Fruit fly (Drosophila melanogaster) whole organism, embryonic: Measurements from ENCODE around the gene CG7248.

Experiments used
- ATbp ChIP-seq: fragments of 200-800 bp; sonication (Bioruptor generic); optimal IDR thresholded peaks from 2 replicates; lab custom pipeline; 2017; ENCODE audit warnings: missing biosample characterization, mild to moderate bottlenecking, missing genetic modification characterization, missing genetic modification reagents
- Aef1 ChIP-seq: fragments of 200-800 bp; sonication (Bioruptor generic); IDR thresholded peaks from 3 replicates; pipeline ENCODE4 v1.3.6; 2022; ENCODE audit warnings: missing biosample characterization, missing genetic modification characterization
- B-H1 ChIP-seq: fragments of 200-800 bp; sonication (Bioruptor generic); IDR thresholded peaks from 3 replicates; pipeline ENCODE4 v1.3.6; 2022; ENCODE audit warnings: missing biosample characterization, missing genetic modification characterization
- CG10209 ChIP-seq: fragments of 200-800 bp; sonication (Bioruptor generic); optimal IDR thresholded peaks from 3 replicates; lab custom pipeline; 2017; ENCODE audit warnings: missing biosample characterization, mild to moderate bottlenecking, missing genetic modification characterization, missing genetic modification reagents
- CG1024 ChIP-seq: fragments of 200-800 bp; sonication (Bioruptor generic); IDR thresholded peaks from 2 replicates; pipeline ENCODE4 v1.3.6; 2022; ENCODE audit warnings: missing biosample characterization, missing genetic modification characterization
- CG11695 ChIP-seq: fragments of 200-800 bp; sonication (Bioruptor generic); IDR thresholded peaks from 3 replicates; pipeline ENCODE4 v1.3.6; 2022; ENCODE audit warnings: missing biosample characterization, missing genetic modification characterization
- CG12744 ChIP-seq: fragments of 200-800 bp; sonication (Bioruptor generic); optimal IDR thresholded peaks from 2 replicates; lab custom pipeline; 2016; ENCODE audit warnings: missing biosample characterization, missing genetic modification characterization
- CG13424 ChIP-seq: fragments of 200-800 bp; sonication (Bioruptor generic); optimal IDR thresholded peaks from 2 replicates; lab custom pipeline; 2019; ENCODE audit warnings: missing biosample characterization, mild to moderate bottlenecking, missing genetic modification characterization, moderate library complexity
- CG14710 ChIP-seq: fragments of 200-800 bp; sonication (Bioruptor generic); optimal IDR thresholded peaks from 3 replicates; lab custom pipeline; 2019; ENCODE audit warnings: missing biosample characterization, mild to moderate bottlenecking, missing genetic modification characterization, moderate library complexity
- CG15073 ChIP-seq: fragments of 200-800 bp; sonication (Bioruptor generic); optimal IDR thresholded peaks from 2 replicates; lab custom pipeline; 2016; ENCODE audit warnings: missing biosample characterization, missing genetic modification characterization
- CG15269 ChIP-seq: fragments of 200-800 bp; sonication (Bioruptor generic); optimal IDR thresholded peaks from 2 replicates; lab custom pipeline; 2018; ENCODE audit warnings: missing biosample characterization, mild to moderate bottlenecking, missing genetic modification characterization, moderate library complexity
- CG15514 ChIP-seq: fragments of 200-800 bp; sonication (Bioruptor generic); optimal IDR thresholded peaks from 3 replicates; lab custom pipeline; 2017; ENCODE audit warnings: missing biosample characterization, missing genetic modification characterization, mild to moderate bottlenecking, moderate library complexity, missing genetic modification reagents
- CG1603 ChIP-seq: fragments of 200-800 bp; sonication (Bioruptor generic); optimal IDR thresholded peaks from 2 replicates; lab custom pipeline; 2019; ENCODE audit warnings: missing biosample characterization, mild to moderate bottlenecking, missing genetic modification characterization, moderate library complexity
- CG16779 ChIP-seq: fragments of 200-800 bp; sonication (Bioruptor generic); IDR thresholded peaks from 2 replicates; pipeline ENCODE4 v1.3.6; 2022; ENCODE audit warnings: missing biosample characterization, missing genetic modification characterization
- CG16815 ChIP-seq: fragments of 200-800 bp; sonication (Bioruptor generic); optimal IDR thresholded peaks from 3 replicates; lab custom pipeline; 2017; ENCODE audit warnings: missing biosample characterization, mild to moderate bottlenecking, missing genetic modification characterization
- CG17328 ChIP-seq: fragments of 200-800 bp; sonication (Bioruptor generic); IDR thresholded peaks from 2 replicates; pipeline ENCODE4 v1.3.6; 2022; ENCODE audit warnings: missing biosample characterization, missing genetic modification characterization
- CG1792 ChIP-seq: fragments of 200-800 bp; sonication (Bioruptor generic); optimal IDR thresholded peaks from 2 replicates; lab custom pipeline; 2016; ENCODE audit warnings: missing biosample characterization, missing genetic modification characterization
- CG18011 ChIP-seq: fragments of 200-800 bp; sonication (Bioruptor generic); optimal IDR thresholded peaks from 2 replicates; lab custom pipeline; 2017; ENCODE audit warnings: missing biosample characterization, missing genetic modification characterization, mild to moderate bottlenecking, moderate library complexity, missing genotype
- CG2120 ChIP-seq: fragments of 200-800 bp; sonication (Bioruptor generic); optimal IDR thresholded peaks from 3 replicates; lab custom pipeline; 2016; ENCODE audit warnings: missing biosample characterization, missing genetic modification characterization
- CG34376 ChIP-seq: fragments of 200-800 bp; sonication (Bioruptor generic); optimal IDR thresholded peaks from 2 replicates; lab custom pipeline; 2018; ENCODE audit warnings: missing biosample characterization, mild to moderate bottlenecking, missing genetic modification characterization
- CG3995 ChIP-seq: fragments of 200-800 bp; sonication (Bioruptor generic); optimal IDR thresholded peaks from 3 replicates; lab custom pipeline; 2016; ENCODE audit warnings: missing biosample characterization, missing genetic modification characterization
- CG4820 ChIP-seq: fragments of 200-800 bp; sonication (Bioruptor generic); optimal IDR thresholded peaks from 3 replicates; lab custom pipeline; 2016; ENCODE audit warnings: missing biosample characterization, missing genetic modification characterization
- CG7271 ChIP-seq: fragments of 200-800 bp; sonication (Bioruptor generic); optimal IDR thresholded peaks from 2 replicates; lab custom pipeline; 2018; ENCODE audit warnings: missing biosample characterization, mild to moderate bottlenecking, missing genetic modification characterization, moderate library complexity
- CG7745 ChIP-seq: fragments of 200-800 bp; sonication (Bioruptor generic); optimal IDR thresholded peaks from 2 replicates; lab custom pipeline; 2018; ENCODE audit warnings: missing biosample characterization, mild to moderate bottlenecking, missing genetic modification characterization, moderate library complexity
- CG7963 ChIP-seq: fragments of 200-800 bp; sonication (Bioruptor generic); IDR thresholded peaks from 3 replicates; pipeline ENCODE4 v1.3.6; 2022; ENCODE audit warnings: missing biosample characterization, missing genetic modification characterization; ENCODE audit not compliant: partially characterized antibody
- CG7987 ChIP-seq: fragments of 200-800 bp; sonication (Bioruptor generic); optimal IDR thresholded peaks from 2 replicates; lab custom pipeline; 2018; ENCODE audit warnings: missing biosample characterization, mild to moderate bottlenecking, missing genetic modification characterization, moderate library complexity
- CG8359 ChIP-seq: fragments of 200-800 bp; sonication (Bioruptor generic); optimal IDR thresholded peaks from 2 replicates; lab custom pipeline; 2017; ENCODE audit warnings: missing biosample characterization, mild to moderate bottlenecking, missing genetic modification characterization, borderline replicate concordance
- CoRest ChIP-seq: fragments of 200-800 bp; sonication (Bioruptor generic); optimal IDR thresholded peaks from 3 replicates; lab custom pipeline; 2018; ENCODE audit warnings: missing biosample characterization, mild to moderate bottlenecking, missing genetic modification characterization, moderate library complexity
- D19B ChIP-seq: fragments of 200-800 bp; sonication (Bioruptor generic); optimal IDR thresholded peaks from 2 replicates; lab custom pipeline; 2017; ENCODE audit warnings: missing biosample characterization, mild to moderate bottlenecking, missing genetic modification characterization
- Eip74EF ChIP-seq, 2 experiments: fragments of 200-800 bp in 1 of 2; fragments of >200 bp in 1 of 2; sonication (Bioruptor generic) in 1 of 2; optimal IDR thresholded peaks; 2 replicates each; lab custom pipeline; 2017 to 2019; ENCODE audit warnings: missing biosample characterization in 2 of 2, missing genetic modification characterization in 2 of 2, mild to moderate bottlenecking in 1 of 2, moderate library complexity in 1 of 2
- HLH4C ChIP-seq: fragments of 200-800 bp; sonication (Bioruptor generic); IDR thresholded peaks from 3 replicates; pipeline ENCODE4 v1.3.6; 2022; ENCODE audit warnings: missing biosample characterization, missing genetic modification characterization; ENCODE audit not compliant: partially characterized antibody
- Hmx ChIP-seq: fragments of 200-800 bp; sonication (Bioruptor generic); optimal IDR thresholded peaks from 2 replicates; lab custom pipeline; 2016; ENCODE audit warnings: missing biosample characterization, missing genetic modification characterization
- Myb ChIP-seq: fragments of 200-800 bp; sonication (Bioruptor generic); optimal IDR thresholded peaks from 2 replicates; lab custom pipeline; 2016; ENCODE audit warnings: missing biosample characterization, missing genetic modification characterization
- NC2β ChIP-seq: fragments of 200-800 bp; sonication (Bioruptor generic); optimal IDR thresholded peaks from 2 replicates; lab custom pipeline; 2016; ENCODE audit warnings: missing biosample characterization, missing genetic modification characterization
- Ptx1 ChIP-seq: fragments of 200-800 bp; sonication (Bioruptor generic); IDR thresholded peaks from 2 replicates; pipeline ENCODE4 v1.3.6; 2022; ENCODE audit warnings: missing biosample characterization, missing genetic modification characterization
- aop ChIP-seq: fragments of 200-800 bp; sonication (Bioruptor generic); IDR thresholded peaks from 2 replicates; pipeline ENCODE4 v1.3.6; 2022; ENCODE audit warnings: missing biosample characterization, missing genetic modification characterization
- ara ChIP-seq: fragments of 200-800 bp; sonication (Bioruptor generic); IDR thresholded peaks from 2 replicates; pipeline ENCODE4 v1.3.6; 2022; ENCODE audit warnings: missing biosample characterization, missing genetic modification characterization
- da ChIP-seq: fragments of 200-800 bp; sonication (Bioruptor generic); optimal IDR thresholded peaks from 2 replicates; lab custom pipeline; 2016; ENCODE audit warnings: missing biosample characterization, missing genetic modification characterization
- dati ChIP-seq: fragments of 200-800 bp; sonication (Bioruptor generic); IDR thresholded peaks from 2 replicates; pipeline ENCODE4 v1.3.6; 2022; ENCODE audit warnings: missing biosample characterization, missing genetic modification characterization
- fu2 ChIP-seq: fragments of 200-800 bp; sonication (Bioruptor generic); optimal IDR thresholded peaks from 2 replicates; lab custom pipeline; 2016; ENCODE audit warnings: missing biosample characterization, missing genetic modification characterization
- jing ChIP-seq: fragments of 200-800 bp; sonication (Bioruptor generic); optimal IDR thresholded peaks from 2 replicates; lab custom pipeline; 2018; ENCODE audit warnings: missing biosample characterization, mild to moderate bottlenecking, missing genetic modification characterization
- odd ChIP-seq: fragments of 200-800 bp; sonication (Bioruptor generic); optimal IDR thresholded peaks from 2 replicates; lab custom pipeline; 2017; ENCODE audit warnings: missing biosample characterization, mild to moderate bottlenecking, missing genetic modification characterization
- otp ChIP-seq: fragments of 200-800 bp; sonication (Bioruptor generic); IDR thresholded peaks from 3 replicates; pipeline ENCODE4, ENCODE4 v1.3.6; 2022; ENCODE audit warnings: missing biosample characterization, missing genetic modification characterization
- pfk ChIP-seq: fragments of 200-800 bp; sonication (Bioruptor generic); optimal IDR thresholded peaks from 2 replicates; lab custom pipeline; 2018; ENCODE audit warnings: missing biosample characterization, mild to moderate bottlenecking, missing genetic modification characterization, moderate library complexity
- pita ChIP-seq: fragments of 200-800 bp; sonication (Bioruptor generic); optimal IDR thresholded peaks from 2 replicates; lab custom pipeline; 2017; ENCODE audit warnings: missing biosample characterization, mild to moderate bottlenecking, missing genetic modification characterization
- repo ChIP-seq: fragments of 200-800 bp; sonication (Bioruptor generic); optimal IDR thresholded peaks from 2 replicates; lab custom pipeline; 2016; ENCODE audit warnings: missing biosample characterization, missing genetic modification characterization
- sc ChIP-seq, 3 experiments: fragments of >200 bp in 2 of 3; fragments of 200-800 bp in 1 of 3; sonication (Bioruptor generic) in 1 of 3; optimal IDR thresholded peaks; 2 replicates in 2 of 3; 3 replicates in 1 of 3; lab custom pipeline; 2017; ENCODE audit warnings: mild to moderate bottlenecking in 1 of 3, missing biosample characterization in 1 of 3, missing genetic modification characterization in 1 of 3, missing genetic modification reagents in 1 of 3
- so ChIP-seq: fragments of 200-800 bp; sonication (Bioruptor generic); IDR thresholded peaks from 3 replicates; pipeline ENCODE4 v1.3.6; 2022; ENCODE audit warnings: missing biosample characterization, missing genetic modification characterization
- vnd ChIP-seq: fragments of 200-800 bp; sonication (Bioruptor generic); IDR thresholded peaks from 3 replicates; pipeline ENCODE4 v1.3.6; 2022; ENCODE audit warnings: missing biosample characterization, missing genetic modification characterization; ENCODE audit not compliant: partially characterized antibody
- wek ChIP-seq: fragments of 200-800 bp; sonication (Bioruptor generic); optimal IDR thresholded peaks from 3 replicates; lab custom pipeline; 2018; ENCODE audit warnings: missing biosample characterization, mild to moderate bottlenecking, missing genetic modification characterization, moderate library complexity

CG7248 gene

dm6 chr3L:11992960-11993359 lies 39.1 kb downstream of the CG7248 start, which contains the start of gene viaf (continued):
- TF ChIP-seq CG15514 (GFP tag; lab: Kevin White, UChicago) (peak; percentile 83), sc (optimal IDR thresholded peaks at IDR 0.05; lab: Kevin White, UChicago) (no peak), sc (GFP tag; optimal IDR thresholded peaks at IDR 0.05; lab: Kevin White, UChicago) (no peak), CG16779 (GFP tag; lab: Robert Waterston, UW) (no peak), wek (GFP tag; lab: Kevin White, UChicago) (no peak), Ptx1 (GFP tag; lab: Robert Waterston, UW) (peak; percentile 30; the same call in 1 of the 2 replicates), otp (no peak), CG7963 (GFP tag; lab: Robert Waterston, UW) (peak; percentile 92), NC2β (GFP tag; lab: Kevin White, UChicago) (peak; percentile 6), CG7271 (tag; lab: Kevin White, UChicago) (peak; percentile 14), dati (GFP tag; lab: Robert Waterston, UW) (no peak), jing (GFP tag; lab: Kevin White, UChicago) (no peak), CG2120 (peak; percentile 62), Hmx (GFP tag; lab: Kevin White, UChicago) (no peak), aop (GFP tag; lab: Robert Waterston, UW) (peak; percentile 22; the same call in 1 of the 2 replicates), CG34376 (GFP tag; lab: Kevin White, UChicago) (no peak), CG18011 (no peak), CG8359 (GFP tag; lab: Kevin White, UChicago) (no peak), CG10209 (GFP tag; lab: Kevin White, UChicago) (peak; percentile 35), CG3995 (GFP tag; lab: Kevin White, UChicago) (peak; percentile 95), CG7987 (GFP tag; lab: Kevin White, UChicago) (no peak), CG1792 (GFP tag; lab: Kevin White, UChicago) (no peak), CG1603 (tag; lab: Kevin White, UChicago) (no peak), CG15073 (GFP tag; lab: Kevin White, UChicago) (no peak), CG15269 (tag; lab: Kevin White, UChicago) (no peak), Myb (GFP tag; lab: Kevin White, UChicago) (peak; percentile 17), Eip74EF (GFP tag; optimal IDR thresholded peaks at IDR 0.05; lab: Kevin White, UChicago) (no peak), pfk (no peak), repo (GFP tag; lab: Kevin White, UChicago) (no peak), pita (no peak), CoRest (tag; lab: Kevin White, UChicago) (peak; percentile 60), ATbp (GFP tag; lab: Kevin White, UChicago) (no peak), D19B (GFP tag; lab: Kevin White, UChicago) (no peak), B-H1 (peak; percentile 16; the same call in 1 of the 3 replicates), CG4820 (GFP tag; lab: Kevin White, UChicago) (peak; percentile 4), so (no peak), CG12744 (GFP tag; lab: Kevin White, UChicago) (no peak), CG7745 (no peak), odd (no peak), HLH4C (GFP tag; lab: Robert Waterston, UW) (peak; percentile 86), CG16815 (no peak), vnd (GFP tag; lab: Robert Waterston, UW) (peak; percentile 95), CG11695 (no peak), da (no peak), Aef1 (peak; percentile 32; the same call in 1 of the 3 replicates), CG13424 (tag; lab: Kevin White, UChicago) (peak; percentile 64), CG1024 (GFP tag; lab: Robert Waterston, UW) (no peak), fu2 (GFP tag; lab: Kevin White, UChicago) (no peak), CG17328 (GFP tag; lab: Robert Waterston, UW) (no peak), ara (GFP tag; lab: Robert Waterston, UW) (no peak; the same call in 1 of the 2 replicates), CG14710 (tag; lab: Kevin White, UChicago) (peak; percentile 72)
